Worm (Caenorhabditis elegans): ENCODE measurements around the gene nlp-14.

nlp-14 gene

ce11 chrX:8932387-8932786, 13.2 kb upstream of the nlp-14 start (continued):
- TF ChIP-seq dmd-8 (GFP tag; IDR thresholded peaks at IDR 0.05) (no peak), ztf-11 (tag; optimal IDR thresholded peaks at IDR 0.05) (no peak), zfp-2 (tag; optimal IDR thresholded peaks at IDR 0.05) (no peak), dve-1 (tag; optimal IDR thresholded peaks at IDR 0.05; ENCODE audit: insufficient read depth) (peak; percentile 97), mdt-29 (GFP tag; IDR thresholded peaks at IDR 0.05) (no peak), nhr-102 (tag; optimal IDR thresholded peaks at IDR 0.05) (peak; percentile 43), T26A8.4 (GFP tag; IDR thresholded peaks at IDR 0.05) (no peak), nhr-76 (tag; optimal IDR thresholded peaks at IDR 0.05) (no peak), lin-29 (GFP tag; IDR thresholded peaks at IDR 0.05) (no peak), sdz-12 (GFP tag; optimal IDR thresholded peaks at IDR 0.05) (no peak), mep-1 (tag; optimal IDR thresholded peaks at IDR 0.05) (peak; percentile 16), gei-8 (GFP tag; optimal IDR thresholded peaks at IDR 0.05) (no peak), attf-4 (tag; optimal IDR thresholded peaks at IDR 0.05) (no peak), daf-16 (GFP tag; optimal IDR thresholded peaks at IDR 0.05) (no peak), daf-16 (tag; optimal IDR thresholded peaks at IDR 0.05) (peak; percentile 97), set-16 (GFP tag; IDR thresholded peaks at IDR 0.05) (no peak), php-3 (GFP tag; IDR thresholded peaks at IDR 0.05) (peak; percentile 74), hlh-30 (tag; optimal IDR thresholded peaks at IDR 0.05; ENCODE audit: insufficient read depth) (peak; percentile 56)

- TF ChIP-seq dve-1 (tag; optimal IDR thresholded peaks at IDR 0.05; ENCODE audit: insufficient read depth) = peak; percentile 19
- TF ChIP-seq Y5F2A.4 (GFP tag; optimal IDR thresholded peaks at IDR 0.05) = no peak
- no peak for TF ChIP-seq daf-16 (GFP tag; optimal IDR thresholded peaks at IDR 0.05)
- TF ChIP-seq daf-16 (tag; optimal IDR thresholded peaks at IDR 0.05) = peak; percentile 67
These were observed 12.4 kb upstream of the nlp-14 start for ce11 chrX:8931647-8932046.

- TF ChIP-seq unc-62 (GFP tag; optimal IDR thresholded peaks at IDR 0.05 in 1 of 2) = peak in 1 of 2 experiments; percentile 26
- TF ChIP-seq unc-62 (tag; optimal IDR thresholded peaks at IDR 0.05) = no peak
- TF ChIP-seq ctbp-1 (GFP tag; IDR thresholded peaks at IDR 0.05) = no peak
- peak; percentile 84 for TF ChIP-seq aha-1 (tag)
- no peak for TF ChIP-seq nhr-111 (GFP tag; optimal IDR thresholded peaks at IDR 0.05)
- no peak for TF ChIP-seq ceh-32 (tag; optimal IDR thresholded peaks at IDR 0.05; ENCODE audit: poor library complexity)
- 0 out of 2 replicates have a peak, but pooled peaks have one; percentile 15 for TF ChIP-seq madf-9 (GFP tag; conservative IDR thresholded peaks at IDR 0.05)
These were observed 11.7 kb upstream of the nlp-14 start, which contains the start of gene acs-22 for ce11 chrX:8930879-8931278. Gene acs-22 (plus strand): TSS chrX:8931179.

- TF ChIP-seq tra-1 (GFP tag; IDR thresholded peaks at IDR 0.05) (no peak), unc-62 (GFP tag; optimal IDR thresholded peaks at IDR 0.05 in 1 of 2) (no peak), unc-62 (tag; optimal IDR thresholded peaks at IDR 0.05) (no peak), sdz-12 (GFP tag; optimal IDR thresholded peaks at IDR 0.05) (no peak), ces-1 (GFP tag; optimal IDR thresholded peaks at IDR 0.05) (no peak)
These were observed 10.5 kb upstream of the nlp-14 start for ce11 chrX:8929688-8930087.

ce11 chrX:8926865-8927264, 7.6 kb upstream of the nlp-14 start:
- no peak for TF ChIP-seq madf-9 (GFP tag; conservative IDR thresholded peaks at IDR 0.05)
- TF ChIP-seq Y105C5A.15 (GFP tag; IDR thresholded peaks at IDR 0.05) = no peak
- no peak for TF ChIP-seq nhr-42 (GFP tag; IDR thresholded peaks at IDR 0.05)
- no peak for TF ChIP-seq dve-1 (tag; optimal IDR thresholded peaks at IDR 0.05; ENCODE audit: insufficient read depth)
- TF ChIP-seq arid-1 (GFP tag; conservative IDR thresholded peaks at IDR 0.05) = no peak
- TF ChIP-seq aha-1 (tag) = peak; percentile 52
- no peak for TF ChIP-seq nhr-10 (tag; optimal IDR thresholded peaks at IDR 0.05)
- no peak for TF ChIP-seq tra-1 (GFP tag; IDR thresholded peaks at IDR 0.05)

- TF ChIP-seq dmd-9 (GFP tag; IDR thresholded peaks at IDR 0.05) = no peak
- no peak for TF ChIP-seq ceh-82 (tag; optimal IDR thresholded peaks at IDR 0.05)
- no peak for TF ChIP-seq egl-43 (GFP tag; IDR thresholded peaks at IDR 0.05)
- no peak for TF ChIP-seq nhr-42 (GFP tag; IDR thresholded peaks at IDR 0.05)
- TF ChIP-seq mxl-2 (GFP tag; conservative IDR thresholded peaks at IDR 0.05) = no peak
- no peak for TF ChIP-seq daf-8 (GFP tag; IDR thresholded peaks at IDR 0.05)
- TF ChIP-seq F49E8.2 (tag; optimal IDR thresholded peaks at IDR 0.05; ENCODE audit: borderline replicate concordance) = no peak
These were observed 7.1 kb upstream of the nlp-14 start for ce11 chrX:8926341-8926740.
